Fruit fly (Drosophila melanogaster): ENCODE results near the gene CG13460.

The CG13460 gene

dm6 chr3L:15061605-15062004 is at the start of gene CG13460:
CG13460 (minus strand) TSS chr3L:15061705.
- TF ChIP-seq CG32121 (GFP tag; IDR thresholded peaks at IDR 0.05), result no peak
- TF ChIP-seq D1 (tag; optimal IDR thresholded peaks at IDR 0.05), result no peak
- TF ChIP-seq CG13204 (GFP tag; optimal IDR thresholded peaks at IDR 0.05), result no peak
- TF ChIP-seq Pif1B (GFP tag; optimal IDR thresholded peaks at IDR 0.05), result no peak
- TF ChIP-seq CG14655 (GFP tag; optimal IDR thresholded peaks at IDR 0.05), result no peak
- TF ChIP-seq rn (GFP tag; IDR thresholded peaks at IDR 0.05), result no peak
- no peak for TF ChIP-seq CG8301 (tag; optimal IDR thresholded peaks at IDR 0.05)
- TF ChIP-seq Pif1A (GFP tag; optimal IDR thresholded peaks at IDR 0.05), result no peak
- TF ChIP-seq gl (tag; optimal IDR thresholded peaks at IDR 0.05), result no peak
- TF ChIP-seq CG4496 (GFP tag; IDR thresholded peaks at IDR 0.05), result no peak
- no peak for TF ChIP-seq CG10348 (GFP tag; IDR thresholded peaks at IDR 0.05)
- TF ChIP-seq CG34367 (tag; optimal IDR thresholded peaks at IDR 0.05), result no peak
- TF ChIP-seq CG9948 (tag; optimal IDR thresholded peaks at IDR 0.05), result no peak
- TF ChIP-seq CG17806 (tag; optimal IDR thresholded peaks at IDR 0.05), result no peak
- no peak for TF ChIP-seq Snoo (tag; optimal IDR thresholded peaks at IDR 0.05)

- TF ChIP-seq CG10348 (GFP tag; IDR thresholded peaks at IDR 0.05) (no peak), CG34367 (tag; optimal IDR thresholded peaks at IDR 0.05) (peak; percentile 5), Pif1B (GFP tag; optimal IDR thresholded peaks at IDR 0.05) (no peak), CG8301 (tag; optimal IDR thresholded peaks at IDR 0.05) (peak; percentile 35), CG17806 (tag; optimal IDR thresholded peaks at IDR 0.05) (peak; percentile 28), Ets98B (GFP tag; IDR thresholded peaks at IDR 0.05) (no peak), CG12605 (GFP tag; IDR thresholded peaks at IDR 0.05) (peak; percentile 43), D1 (tag; optimal IDR thresholded peaks at IDR 0.05) (no peak), fd96Ca (GFP tag; IDR thresholded peaks at IDR 0.05) (no peak), gl (tag; optimal IDR thresholded peaks at IDR 0.05) (no peak), EcR (GFP tag; optimal IDR thresholded peaks at IDR 0.05) (no peak), CG4496 (GFP tag; IDR thresholded peaks at IDR 0.05) (no peak; the same call in 2 of the 3 replicates), CG13204 (GFP tag; optimal IDR thresholded peaks at IDR 0.05) (no peak), Pif1A (GFP tag; optimal IDR thresholded peaks at IDR 0.05) (no peak), CG14655 (GFP tag; optimal IDR thresholded peaks at IDR 0.05) (no peak), CG32121 (GFP tag; IDR thresholded peaks at IDR 0.05) (no peak), CG8159 (tag; optimal IDR thresholded peaks at IDR 0.05) (peak; percentile 50), Snoo (tag; optimal IDR thresholded peaks at IDR 0.05) (peak; percentile 24), CG15710 (tag; optimal IDR thresholded peaks at IDR 0.05) (peak; percentile 34), rn (GFP tag; IDR thresholded peaks at IDR 0.05) (no peak), CG9948 (tag; optimal IDR thresholded peaks at IDR 0.05) (peak; percentile 50)
These were observed 47.4 kb upstream of the CG13460 start for dm6 chr3L:15108948-15109347.

- TF ChIP-seq EcR (GFP tag; optimal IDR thresholded peaks at IDR 0.05) (no peak), CG17806 (tag; optimal IDR thresholded peaks at IDR 0.05) (no peak), gl (tag; optimal IDR thresholded peaks at IDR 0.05) (no peak), CG15710 (tag; optimal IDR thresholded peaks at IDR 0.05) (no peak), CG10348 (GFP tag; IDR thresholded peaks at IDR 0.05) (no peak), CG34367 (tag; optimal IDR thresholded peaks at IDR 0.05) (no peak), CG32121 (GFP tag; IDR thresholded peaks at IDR 0.05) (no peak), Pif1A (GFP tag; optimal IDR thresholded peaks at IDR 0.05) (no peak), Ets98B (GFP tag; IDR thresholded peaks at IDR 0.05) (0 out of 2 replicates have a peak, but pooled peaks have one; percentile 4), Pif1B (GFP tag; optimal IDR thresholded peaks at IDR 0.05) (no peak), CG9948 (tag; optimal IDR thresholded peaks at IDR 0.05) (no peak), CG14655 (GFP tag; optimal IDR thresholded peaks at IDR 0.05) (no peak), fd96Ca (GFP tag; IDR thresholded peaks at IDR 0.05) (peak; percentile 34; the same call in 1 of the 3 replicates), CG4496 (GFP tag; IDR thresholded peaks at IDR 0.05) (peak; percentile 67)
These were observed 47.0 kb upstream of the CG13460 start for dm6 chr3L:15108524-15108923.

dm6 chr3L:15107776-15108379 is 46.4 kb upstream of the CG13460 start:
- peak; percentile 74; the same call in 2 of the 3 replicates for TF ChIP-seq fd96Ca (GFP tag; IDR thresholded peaks at IDR 0.05)
- peak; percentile 98 for TF ChIP-seq CG15710 (tag; optimal IDR thresholded peaks at IDR 0.05)
- peak; percentile 93 for TF ChIP-seq Pif1B (GFP tag; optimal IDR thresholded peaks at IDR 0.05)
- TF ChIP-seq CG12605 (GFP tag; IDR thresholded peaks at IDR 0.05), result peak; percentile 43
- TF ChIP-seq CG8159 (tag; optimal IDR thresholded peaks at IDR 0.05), result peak; percentile 97
- peak; percentile 94 for TF ChIP-seq Snoo (tag; optimal IDR thresholded peaks at IDR 0.05)
- TF ChIP-seq CG13204 (GFP tag; optimal IDR thresholded peaks at IDR 0.05), result peak; percentile 99
- peak; percentile 93 for TF ChIP-seq CG17806 (tag; optimal IDR thresholded peaks at IDR 0.05)
- peak; percentile 90 for TF ChIP-seq Pif1A (GFP tag; optimal IDR thresholded peaks at IDR 0.05)
- peak; percentile 97 for TF ChIP-seq CG14655 (GFP tag; optimal IDR thresholded peaks at IDR 0.05)
- TF ChIP-seq CG10348 (GFP tag; IDR thresholded peaks at IDR 0.05), result peak; percentile 74
- peak; percentile 89 for TF ChIP-seq CG32121 (GFP tag; IDR thresholded peaks at IDR 0.05)
- TF ChIP-seq CG34367 (tag; optimal IDR thresholded peaks at IDR 0.05), result peak; percentile 92
- peak; percentile 84 for TF ChIP-seq CG4496 (GFP tag; IDR thresholded peaks at IDR 0.05)
- TF ChIP-seq D1 (tag; optimal IDR thresholded peaks at IDR 0.05), result peak; percentile 96
- peak; percentile 95 for TF ChIP-seq CG8301 (tag; optimal IDR thresholded peaks at IDR 0.05)
- peak; percentile 68 for TF ChIP-seq gl (tag; optimal IDR thresholded peaks at IDR 0.05)
- peak; percentile 76 for TF ChIP-seq Ets98B (GFP tag; IDR thresholded peaks at IDR 0.05)
- peak; percentile 95 for TF ChIP-seq CG9948 (tag; optimal IDR thresholded peaks at IDR 0.05)
- TF ChIP-seq rn (GFP tag; IDR thresholded peaks at IDR 0.05), result peak; percentile 73
- peak; percentile 62 for TF ChIP-seq EcR (GFP tag; optimal IDR thresholded peaks at IDR 0.05)

DNA sequence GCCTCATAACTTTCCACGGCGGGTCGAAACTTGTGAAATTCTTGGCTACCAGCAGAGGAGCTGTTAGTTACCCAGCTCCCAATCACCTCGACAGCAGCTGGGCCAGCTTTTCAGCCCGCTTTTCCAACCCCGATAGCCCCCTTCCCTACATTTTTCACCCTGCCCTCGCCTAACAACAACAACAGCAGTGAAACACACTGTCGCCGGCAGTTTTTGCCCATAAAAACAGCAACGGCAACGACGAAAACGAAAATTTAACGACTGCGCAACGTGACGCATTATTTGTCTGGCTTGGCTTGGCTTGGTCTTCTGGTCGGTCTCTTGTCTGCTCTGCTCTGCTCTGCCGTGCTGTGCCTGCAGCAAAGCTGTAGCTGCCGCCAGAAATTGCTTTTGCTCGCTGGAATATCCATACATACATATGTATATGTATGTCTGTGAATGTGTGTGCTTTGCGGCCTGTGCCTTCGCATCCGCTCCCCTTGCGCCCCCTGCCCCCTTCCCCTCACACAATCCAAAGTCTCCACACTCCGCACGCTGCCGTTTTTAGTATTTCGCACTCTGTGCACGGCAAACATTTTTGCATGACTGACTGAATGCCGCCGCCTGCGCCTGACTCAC is 45.8 kb upstream of the CG13460 start:
- TF ChIP-seq CG13204 (GFP tag; optimal IDR thresholded peaks at IDR 0.05), result peak; percentile 96
- no peak for TF ChIP-seq CG8301 (tag; optimal IDR thresholded peaks at IDR 0.05)
- peak; percentile 4; the same call in 2 of the 3 replicates for TF ChIP-seq CG4496 (GFP tag; IDR thresholded peaks at IDR 0.05)

Data from whole organism, pupa.